Worm (Caenorhabditis elegans) whole organism, midembryonic: Measurements from ENCODE around the gene C39E9.12.

Source experiments
- cog-1 ChIP-seq: sonication (generic microtip); optimal IDR thresholded peaks from 2 replicates; lab custom pipeline; 2016; ENCODE audit warnings: missing genetic modification characterization, missing compliant biosample characterization
- flt-1 ChIP-seq: fragments of 200-800 bp; sonication (Bioruptor generic); IDR thresholded peaks from 2 replicates; pipeline ENCODE4 v1.3.6; 2022; ENCODE audit warnings: missing genetic modification characterization, missing compliant biosample characterization
- med-1 ChIP-seq: sonication (generic microtip); optimal IDR thresholded peaks from 2 replicates; lab custom pipeline; 2017; ENCODE audit warnings: missing genetic modification characterization, mild to moderate bottlenecking, missing compliant biosample characterization, antibody characterized with exemption, missing genetic modification reagents; ENCODE audit not compliant: insufficient read depth
- ref-1 ChIP-seq: fragments of 200-800 bp; sonication (Bioruptor generic); conservative IDR thresholded peaks from 2 replicates; pipeline ENCODE4 v1.3.6; 2022; ENCODE audit warnings: missing genetic modification reagents, missing genetic modification characterization, missing compliant biosample characterization
- tab-1 ChIP-seq: fragments of 200-800 bp; sonication (Bioruptor generic); IDR thresholded peaks from 2 replicates; pipeline ENCODE4 v1.3.6; 2022; ENCODE audit warnings: missing genetic modification characterization, missing compliant biosample characterization
- ztf-29 ChIP-seq: fragments of 200-800 bp; sonication (Bioruptor generic); IDR thresholded peaks from 2 replicates; pipeline ENCODE4 v1.3.6; 2022; ENCODE audit warnings: missing genetic modification reagents, missing genetic modification characterization, missing compliant biosample characterization

ce11 chrIV:13109751-13110150 lies 15.9 kb downstream of the C39E9.12 start, which contains the start of gene best-1:
- TF ChIP-seq med-1 (GFP tag; lab: Kevin White, UChicago) (no peak), ref-1 (GFP tag; lab: Robert Waterston, UW) (no peak), tab-1 (GFP tag; lab: Robert Waterston, UW) (no peak), flt-1 (GFP tag; lab: Robert Waterston, UW) (no peak), ztf-29 (GFP tag; lab: Robert Waterston, UW) (no peak), cog-1 (tag; lab: Kevin White, UChicago) (no peak)
